Fruit fly (Drosophila melanogaster) whole organism, embryonic: ENCODE results near the gene Lcp65Ab1.
"Not testable (repeated sequence)": the region's sequence is repeated elsewhere in the genome, so short reads cannot be mapped to it uniquely, and the experiment has no call there.

Experiments
- Blimp-1 ChIP-seq: fragments of 200-800 bp; sonication (Bioruptor generic); optimal IDR thresholded peaks from 3 replicates; lab custom pipeline; 2018; ENCODE audit warnings: missing biosample characterization, missing genetic modification characterization, mild to moderate bottlenecking, moderate library complexity, missing genetic modification reagents
- CG10209 ChIP-seq: fragments of 200-800 bp; sonication (Bioruptor generic); optimal IDR thresholded peaks from 3 replicates; lab custom pipeline; 2017; ENCODE audit warnings: missing biosample characterization, mild to moderate bottlenecking, missing genetic modification characterization, missing genetic modification reagents
- CG10543 ChIP-seq: fragments of 200-800 bp; sonication (Bioruptor generic); optimal IDR thresholded peaks from 3 replicates; lab custom pipeline; 2017; ENCODE audit warnings: missing biosample characterization, mild to moderate bottlenecking, missing genetic modification characterization, moderate library complexity
- CG13287 ChIP-seq: fragments of 200-800 bp; sonication (Bioruptor generic); IDR thresholded peaks from 2 replicates; pipeline ENCODE4 v1.3.6; 2022; ENCODE audit warnings: missing biosample characterization, missing genetic modification characterization; ENCODE audit not compliant: partially characterized antibody
- CG13424 ChIP-seq: fragments of 200-800 bp; sonication (Bioruptor generic); optimal IDR thresholded peaks from 2 replicates; lab custom pipeline; 2019; ENCODE audit warnings: missing biosample characterization, mild to moderate bottlenecking, missing genetic modification characterization, moderate library complexity
- CG13894 ChIP-seq: fragments of 200-800 bp; sonication (Bioruptor generic); optimal IDR thresholded peaks from 3 replicates; lab custom pipeline; 2018; ENCODE audit warnings: missing biosample characterization, mild to moderate bottlenecking, missing genetic modification characterization, moderate library complexity
- CG14014 ChIP-seq: fragments of 200-800 bp; sonication (Bioruptor generic); IDR thresholded peaks from 2 replicates; pipeline ENCODE4 v1.3.6; 2022; ENCODE audit warnings: missing biosample characterization, missing genetic modification characterization
- CG17568 ChIP-seq: fragments of 200-800 bp; sonication (Bioruptor generic); optimal IDR thresholded peaks from 2 replicates; lab custom pipeline; 2018; ENCODE audit warnings: missing biosample characterization, mild to moderate bottlenecking, missing genetic modification characterization, moderate library complexity
- CG3281 ChIP-seq: fragments of 200-800 bp; sonication (Bioruptor generic); optimal IDR thresholded peaks from 3 replicates; lab custom pipeline; 2017; ENCODE audit warnings: missing biosample characterization, mild to moderate bottlenecking, missing genetic modification characterization
- CoRest ChIP-seq: fragments of 200-800 bp; sonication (Bioruptor generic); optimal IDR thresholded peaks from 3 replicates; lab custom pipeline; 2018; ENCODE audit warnings: missing biosample characterization, mild to moderate bottlenecking, missing genetic modification characterization, moderate library complexity
- Deaf1 ChIP-seq: fragments of 200-800 bp; optimal IDR thresholded peaks from 3 replicates; lab custom pipeline; 2019; ENCODE audit warnings: missing biosample characterization, mild to moderate bottlenecking, missing genetic modification characterization, moderate library complexity
- Drgx ChIP-seq: fragments of 200-800 bp; sonication (Bioruptor generic); IDR thresholded peaks from 2 replicates; pipeline ENCODE4 v1.3.6; 2022; ENCODE audit warnings: missing biosample characterization, missing genetic modification characterization
- Ets65A ChIP-seq: fragments of 200-800 bp; sonication (Bioruptor generic); peaks from one replicate; lab custom pipeline; 2016; ENCODE audit warnings: missing biosample characterization, missing genetic modification characterization
- Jarid2 ChIP-seq: fragments of 200-800 bp; sonication (Bioruptor generic); optimal IDR thresholded peaks from 3 replicates; lab custom pipeline; 2017; ENCODE audit warnings: mild to moderate bottlenecking, missing biosample characterization, missing genetic modification reagents, missing genetic modification characterization
- Lpt ChIP-seq: fragments of >200 bp; optimal IDR thresholded peaks from 2 replicates; lab custom pipeline; 2018; ENCODE audit warnings: missing biosample characterization, missing genetic modification characterization
- NK7.1 ChIP-seq: fragments of 200-800 bp; sonication (Bioruptor generic); optimal IDR thresholded peaks from 3 replicates; lab custom pipeline; 2016; ENCODE audit warnings: missing biosample characterization, missing genetic modification characterization
- Neu2 ChIP-seq: fragments of 200-800 bp; sonication (Bioruptor generic); optimal IDR thresholded peaks from 3 replicates; lab custom pipeline; 2016; ENCODE audit warnings: missing biosample characterization, missing genetic modification characterization, borderline replicate concordance
- Nf-YC ChIP-seq: fragments of 200-800 bp; optimal IDR thresholded peaks from 3 replicates; lab custom pipeline; 2019; ENCODE audit warnings: missing biosample characterization, mild to moderate bottlenecking, missing genetic modification characterization, moderate library complexity
- Oaz ChIP-seq: fragments of 200-800 bp; sonication (Bioruptor generic); IDR thresholded peaks from 2 replicates; pipeline ENCODE4 v1.3.6; 2022; ENCODE audit warnings: missing biosample characterization, missing genetic modification characterization
- Pdp1 ChIP-seq, 2 experiments: fragments of 200-800 bp; sonication (Bioruptor generic); optimal IDR thresholded peaks; 3 replicates each; lab custom pipeline; 2016; ENCODE audit warnings: missing biosample characterization in 2 of 2, missing genetic modification characterization in 2 of 2, mild to moderate bottlenecking in 1 of 2, moderate library complexity in 1 of 2
- Rx ChIP-seq: fragments of 200-800 bp; sonication (Bioruptor generic); IDR thresholded peaks from 2 replicates; pipeline ENCODE4 v1.3.6; 2022; ENCODE audit warnings: missing biosample characterization, missing genetic modification characterization
- Sox100B ChIP-seq: fragments of 200-800 bp; sonication (Bioruptor generic); optimal IDR thresholded peaks from 3 replicates; lab custom pipeline; 2018; ENCODE audit warnings: missing biosample characterization, mild to moderate bottlenecking, missing genetic modification characterization
- Sry-β ChIP-seq: fragments of 200-800 bp; sonication (Bioruptor generic); optimal IDR thresholded peaks from 2 replicates; lab custom pipeline; 2018; ENCODE audit warnings: missing biosample characterization, mild to moderate bottlenecking, missing genetic modification characterization, moderate library complexity
- ato ChIP-seq: fragments of 200-800 bp; sonication (Bioruptor generic); IDR thresholded peaks from 2 replicates; pipeline ENCODE4 v1.3.6; 2022; ENCODE audit warnings: missing biosample characterization, missing genetic modification characterization; ENCODE audit not compliant: partially characterized antibody
- chif ChIP-seq, 2 experiments: fragments of 200-800 bp; sonication (Bioruptor generic); optimal IDR thresholded peaks; 3 replicates each; lab custom pipeline; 2016; ENCODE audit warnings: missing biosample characterization in 2 of 2, missing genetic modification characterization in 2 of 2
- crol ChIP-seq: fragments of 200-800 bp; sonication (Bioruptor generic); IDR thresholded peaks from 2 replicates; pipeline ENCODE4 v1.3.6; 2022; ENCODE audit warnings: missing biosample characterization, missing genetic modification characterization
- ftz-f1 ChIP-seq: fragments of 200-800 bp; sonication (Bioruptor generic); optimal IDR thresholded peaks from 2 replicates; lab custom pipeline; 2016; ENCODE audit warnings: missing biosample characterization, missing genetic modification characterization
- lab ChIP-seq: fragments of 200-800 bp; sonication (Bioruptor generic); optimal IDR thresholded peaks from 3 replicates; lab custom pipeline; 2017; ENCODE audit warnings: missing biosample characterization, missing genetic modification characterization, mild to moderate bottlenecking, moderate library complexity, missing genetic modification reagents
- lilli ChIP-seq: fragments of 200-800 bp; sonication (Bioruptor generic); optimal IDR thresholded peaks from 3 replicates; lab custom pipeline; 2016; ENCODE audit warnings: missing biosample characterization, missing genetic modification characterization
- lmd ChIP-seq: fragments of 200-800 bp; sonication (Bioruptor generic); IDR thresholded peaks from 2 replicates; pipeline ENCODE4 v1.3.6; 2022; ENCODE audit warnings: missing biosample characterization, missing genetic modification characterization
- nom ChIP-seq: fragments of 200-800 bp; sonication (Bioruptor generic); optimal IDR thresholded peaks from 2 replicates; lab custom pipeline; 2017; ENCODE audit warnings: missing biosample characterization, missing genetic modification characterization, mild to moderate bottlenecking, moderate library complexity, missing genetic modification reagents
- pita ChIP-seq: fragments of 200-800 bp; sonication (Bioruptor generic); optimal IDR thresholded peaks from 2 replicates; lab custom pipeline; 2017; ENCODE audit warnings: missing biosample characterization, mild to moderate bottlenecking, missing genetic modification characterization
- prd ChIP-seq, 3 experiments: fragments of >200 bp in 2 of 3; fragments of 200-800 bp in 1 of 3; sonication (Bioruptor generic) in 1 of 3; optimal IDR thresholded peaks in 2 of 3; IDR thresholded peaks in 1 of 3; 2 replicates in 2 of 3; 3 replicates in 1 of 3; pipeline versions ENCODE4 v1.3.6 to Lab custom; 2017 to 2022; ENCODE audit warnings: missing biosample characterization in 1 of 3, missing genetic modification characterization in 1 of 3
- pros ChIP-seq: fragments of 200-800 bp; sonication (Bioruptor generic); optimal IDR thresholded peaks from 3 replicates; lab custom pipeline; 2019; ENCODE audit warnings: missing biosample characterization, mild to moderate bottlenecking, missing genetic modification characterization, moderate library complexity
- sd ChIP-seq: fragments of 200-800 bp; sonication (Bioruptor generic); optimal IDR thresholded peaks from 3 replicates; lab custom pipeline; 2018; ENCODE audit warnings: missing biosample characterization, mild to moderate bottlenecking, missing genetic modification characterization, moderate library complexity
- sqz ChIP-seq: fragments of 200-800 bp; sonication (Bioruptor generic); optimal IDR thresholded peaks from 3 replicates; lab custom pipeline; 2018; ENCODE audit warnings: missing biosample characterization, mild to moderate bottlenecking, missing genetic modification characterization
- ttk ChIP-seq: fragments of 200-800 bp; sonication (Bioruptor generic); IDR thresholded peaks from 2 replicates; pipeline ENCODE4 v2.1.2; 2022; ENCODE audit warnings: missing biosample characterization, missing genetic modification characterization
- tx ChIP-seq: fragments of 200-800 bp; sonication (Bioruptor generic); optimal IDR thresholded peaks from 2 replicates; lab custom pipeline; 2016; ENCODE audit warnings: missing biosample characterization, missing genetic modification characterization
- vvl ChIP-seq: fragments of 200-800 bp; sonication (Bioruptor generic); IDR thresholded peaks from 2 replicates; pipeline ENCODE4 v1.3.6; 2022; ENCODE audit warnings: missing biosample characterization, missing genetic modification characterization
- z ChIP-seq: fragments of 200-800 bp; sonication (Bioruptor generic); IDR thresholded peaks from 3 replicates; pipeline ENCODE4 v1.3.6; 2022; ENCODE audit warnings: missing biosample characterization, missing genetic modification characterization

Gene Lcp65Ab1

dm6 chr3L:6146374-6146773 lies 3.0 kb upstream of the Lcp65Ab1 start, which contains the start of gene Lcp65Ab2:
TSS of gene Lcp65Ab2 (plus strand) at chr3L:6146674.
- not testable (repeated sequence) for TF ChIP-seq vvl (GFP tag; lab: Robert Waterston, UW); NK7.1 (GFP tag; lab: Kevin White, UChicago); CG13287

DNA sequence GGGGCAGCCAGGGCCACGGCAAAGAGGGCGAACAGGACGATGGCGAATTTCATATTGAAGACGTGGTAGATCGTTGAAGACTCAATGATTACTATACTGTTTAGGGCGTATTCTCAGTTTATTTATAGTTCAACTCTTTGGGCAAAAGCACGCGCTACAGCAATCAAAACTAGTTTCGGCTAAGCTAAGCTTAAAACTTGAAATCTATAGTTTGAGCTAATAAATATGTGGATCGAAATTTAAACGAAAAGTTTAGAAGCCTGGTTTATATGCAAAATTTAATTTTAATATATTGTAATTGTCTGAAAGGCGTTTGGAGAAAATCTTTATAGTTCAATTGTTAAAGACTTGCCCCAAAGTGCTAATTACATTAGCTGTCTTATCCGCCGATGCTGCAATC lies 1.5 kb upstream of the Lcp65Ab1 start, which contains the start of gene Cpr65Ax1:
TSS of gene Cpr65Ax1 (minus strand) at position 101 of the 400 bp plus-strand sequence.
- not testable (repeated sequence) for TF ChIP-seq Sox100B (GFP tag; lab: Kevin White, UChicago); crol (GFP tag; lab: Robert Waterston, UW); CG17568 (GFP tag; lab: Kevin White, UChicago)

DNA sequence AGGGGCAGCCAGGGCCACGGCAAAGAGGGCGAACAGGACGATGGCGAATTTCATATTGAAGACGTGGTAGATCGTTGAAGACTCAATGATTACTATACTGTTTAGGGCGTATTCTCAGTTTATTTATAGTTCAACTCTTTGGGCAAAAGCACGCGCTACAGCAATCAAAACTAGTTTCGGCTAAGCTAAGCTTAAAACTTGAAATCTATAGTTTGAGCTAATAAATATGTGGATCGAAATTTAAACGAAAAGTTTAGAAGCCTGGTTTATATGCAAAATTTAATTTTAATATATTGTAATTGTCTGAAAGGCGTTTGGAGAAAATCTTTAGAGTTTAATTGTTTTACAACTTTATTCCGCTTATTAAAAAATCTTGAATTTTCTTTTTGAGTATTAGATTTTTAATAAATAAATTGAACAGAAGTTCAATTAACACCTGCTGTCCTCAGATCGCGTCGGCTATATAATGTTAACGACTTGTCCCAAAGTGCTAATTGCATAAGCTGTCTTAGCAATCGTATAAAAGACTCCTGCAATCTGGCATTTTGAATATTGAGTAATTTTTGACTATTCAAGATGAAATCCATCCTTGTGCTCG lies 1.5 kb downstream of the Lcp65Ab1 start, which contains the start of the genes Cpr65Ax2 and Lcp65Aa:
TSS of gene Cpr65Ax2 (minus strand) at position 101 of the 598 bp plus-strand sequence.
TSS of gene Lcp65Aa (plus strand) at position 548 of the 598 bp plus-strand sequence.
- TF ChIP-seq Nf-YC (tag; lab: Kevin White, UChicago); ato; CG13424: not testable (repeated sequence)

dm6 chr3L:6152531-6152930 lies 3.2 kb downstream of the Lcp65Ab1 start, which contains the start of gene Acp65Aa:
TSS of gene Acp65Aa (minus strand) at chr3L:6152745.
- peak; percentile 90 for TF ChIP-seq Ets65A (GFP tag; lab: Kevin White, UChicago)
- no peak for TF ChIP-seq CoRest
- TF ChIP-seq chif (GFP tag; optimal IDR thresholded peaks at IDR 0.05; lab: Kevin White, UChicago), result no peak
- TF ChIP-seq lmd (GFP tag; lab: Robert Waterston, UW), result 0 out of 2 replicates have a peak, but pooled peaks have one; percentile 4

dm6 chr3L:6154951-6155394 lies 5.6 kb downstream of the Lcp65Ab1 start:
- no peak for TF ChIP-seq Oaz (GFP tag; lab: Robert Waterston, UW)
- no peak for TF ChIP-seq ttk (GFP tag; lab: Robert Waterston, UW)
- peak; percentile 33 for TF ChIP-seq sqz (GFP tag; lab: Kevin White, UChicago)
- peak; percentile 50 for TF ChIP-seq CG13894
- TF ChIP-seq Neu2, result no peak
- TF ChIP-seq nom (GFP tag; lab: Kevin White, UChicago), result peak; percentile 96
- TF ChIP-seq tx (GFP tag; lab: Kevin White, UChicago), result no peak
- no peak for TF ChIP-seq Jarid2 (GFP tag; lab: Kevin White, UChicago)
- TF ChIP-seq ftz-f1 (GFP tag; lab: Kevin White, UChicago), result peak; percentile 71
- peak; percentile 37; the same call in 1 of the 2 replicates for TF ChIP-seq Drgx (GFP tag; lab: Robert Waterston, UW)
- TF ChIP-seq vvl (GFP tag; lab: Robert Waterston, UW), result 0 out of 2 replicates have a peak, but pooled peaks have one; percentile 59
- TF ChIP-seq Blimp-1, result peak; percentile 86
- TF ChIP-seq pros, result peak; percentile 99
- TF ChIP-seq lilli, result no peak
- TF ChIP-seq CG10209 (GFP tag; lab: Kevin White, UChicago), result peak; percentile 48
- no peak for TF ChIP-seq Lpt (GFP tag; lab: Kevin White, UChicago)
- no peak for TF ChIP-seq CG14014
- no peak for TF ChIP-seq Pdp1 (GFP tag; optimal IDR thresholded peaks at IDR 0.05; lab: Kevin White, UChicago)
- no peak for TF ChIP-seq Rx
- TF ChIP-seq CG10543 (GFP tag; lab: Kevin White, UChicago), result peak; percentile 36
- TF ChIP-seq prd (optimal IDR thresholded peaks at IDR 0.05; lab: Kevin White, UChicago), result no peak
- no peak for TF ChIP-seq prd (GFP tag; IDR thresholded peaks at IDR 0.05; lab: Robert Waterston, UW)
- no peak for TF ChIP-seq CG3281 (GFP tag; lab: Kevin White, UChicago)
- no peak for TF ChIP-seq pita (GFP tag; lab: Kevin White, UChicago)
- TF ChIP-seq z (GFP tag; lab: Robert Waterston, UW), result peak; percentile 67; the same call in 2 of the 3 replicates
- no peak for TF ChIP-seq Sry-β
- peak; percentile 82 for TF ChIP-seq sd
- no peak for TF ChIP-seq lab
- TF ChIP-seq Deaf1 (tag; lab: Kevin White, UChicago), result peak; percentile 63
